Worm (Caenorhabditis elegans): ENCODE data around the gene F07B10.4.

The F07B10.4 gene

ce11 chrV:11228653-11229173, 34.2 kb downstream of the F07B10.4 start, which contains the start of gene pqn-70 (continued):
- TF ChIP-seq ttx-3 (tag; optimal IDR thresholded peaks at IDR 0.05) (no peak), hlh-8 (tag; optimal IDR thresholded peaks at IDR 0.05) (peak; percentile 25), npax-4 (tag; optimal IDR thresholded peaks at IDR 0.05) (no peak), sox-4 (tag; optimal IDR thresholded peaks at IDR 0.05) (no peak), pha-4 (tag; optimal IDR thresholded peaks at IDR 0.05) (no peak), che-1 (tag; optimal IDR thresholded peaks at IDR 0.05) (no peak), hlh-6 (tag; optimal IDR thresholded peaks at IDR 0.05) (no peak), ceh-48 (tag; optimal IDR thresholded peaks at IDR 0.05) (peak; percentile 93), ceh-2 (tag; optimal IDR thresholded peaks at IDR 0.05) (peak; percentile 66), dve-1 (tag; optimal IDR thresholded peaks at IDR 0.05) (peak; percentile 15), pag-3 (tag; optimal IDR thresholded peaks at IDR 0.05; ENCODE audit: borderline replicate concordance) (no peak), ref-2 (tag; optimal IDR thresholded peaks at IDR 0.05) (peak; percentile 74), ahr-1 (tag; optimal IDR thresholded peaks at IDR 0.05) (no peak), mec-3 (tag; optimal IDR thresholded peaks at IDR 0.05; ENCODE audit: borderline replicate concordance) (no peak), lin-11 (tag; optimal IDR thresholded peaks at IDR 0.05) (no peak), F13H6.1 (tag; optimal IDR thresholded peaks at IDR 0.05) (peak; percentile 45), nfya-1 (tag; optimal IDR thresholded peaks at IDR 0.05) (peak; percentile 66), pat-9 (tag; optimal IDR thresholded peaks at IDR 0.05) (no peak)

- no peak for TF ChIP-seq rnt-1 (tag; optimal IDR thresholded peaks at IDR 0.05)
- TF ChIP-seq ceh-6 (GFP tag; optimal IDR thresholded peaks at IDR 0.05) = no peak
- TF ChIP-seq sdc-2 (tag; optimal IDR thresholded peaks at IDR 0.05) = no peak
- TF ChIP-seq unc-55 (GFP tag; optimal IDR thresholded peaks at IDR 0.05) = peak; percentile 81
- no peak for TF ChIP-seq C08G9.2 (tag; optimal IDR thresholded peaks at IDR 0.05)
Measured at ce11 chrV:11225981-11226380, 36.9 kb downstream of the F07B10.4 start, which contains the start of gene bgal-1. Gene bgal-1 (minus strand): TSS chrV:11226018.

- TF ChIP-seq pros-1 (tag; optimal IDR thresholded peaks at IDR 0.05) (no peak), ceh-2 (tag; optimal IDR thresholded peaks at IDR 0.05) (no peak), C38D4.7 (GFP tag; optimal IDR thresholded peaks at IDR 0.05) (no peak), elt-2 (tag; optimal IDR thresholded peaks at IDR 0.05) (no peak), F13H6.1 (tag; optimal IDR thresholded peaks at IDR 0.05) (no peak), eyg-1 (tag; optimal IDR thresholded peaks at IDR 0.05) (no peak), odd-2 (tag; optimal IDR thresholded peaks at IDR 0.05) (no peak), pqm-1 (tag; optimal IDR thresholded peaks at IDR 0.05) (no peak), K09A11.1 (tag; optimal IDR thresholded peaks at IDR 0.05; ENCODE audit: insufficient read depth) (no peak), npax-4 (tag; optimal IDR thresholded peaks at IDR 0.05) (no peak), fkh-6 (tag; optimal IDR thresholded peaks at IDR 0.05) (no peak), pat-9 (tag; optimal IDR thresholded peaks at IDR 0.05) (no peak), elt-4 (tag; optimal IDR thresholded peaks at IDR 0.05) (no peak), hlh-6 (tag; optimal IDR thresholded peaks at IDR 0.05) (no peak), T23F11.4 (GFP tag; optimal IDR thresholded peaks at IDR 0.05) (no peak), hlh-30 (tag; optimal IDR thresholded peaks at IDR 0.05; ENCODE audit: insufficient read depth) (no peak), ceh-48 (tag; optimal IDR thresholded peaks at IDR 0.05) (no peak), ama-1 (optimal IDR thresholded peaks at IDR 0.05) (no peak), tbx-2 (tag; optimal IDR thresholded peaks at IDR 0.05) (no peak), unc-86 (tag; optimal IDR thresholded peaks at IDR 0.05) (no peak)
Measured at ce11 chrV:11223698-11224097, 39.2 kb downstream of the F07B10.4 start.

ce11 chrV:11220936-11221335, 42.0 kb downstream of the F07B10.4 start, which contains the start of gene T19B10.2:
Gene T19B10.2 (plus strand): TSS chrV:11221302.
- TF ChIP-seq pax-1 (tag; optimal IDR thresholded peaks at IDR 0.05) = no peak
- TF ChIP-seq ref-2 (tag; optimal IDR thresholded peaks at IDR 0.05) = no peak
- TF ChIP-seq odd-2 (tag; optimal IDR thresholded peaks at IDR 0.05) = no peak
- no peak for TF ChIP-seq pha-4 (tag; optimal IDR thresholded peaks at IDR 0.05)
- no peak for TF ChIP-seq T23F11.4 (GFP tag; optimal IDR thresholded peaks at IDR 0.05)

All from whole organism, late embryonic.